Fruit fly (Drosophila melanogaster): Measurements from ENCODE around the gene Sugb.
A peak's percentile ranks its signal among the peaks of the same experiment; 100 is the strongest.

Gene Sugb

dm6 chr3L:11681794-11682193, 2.0 kb upstream of the Sugb start, which contains the start of gene TfIIEalpha (continued):
- peak; percentile 59; the same call in 1 of the 3 replicates for TF ChIP-seq CG2199 (GFP tag; IDR thresholded peaks at IDR 0.05)
- TF ChIP-seq CG10543 (GFP tag; optimal IDR thresholded peaks at IDR 0.05) = peak; percentile 24
- TF ChIP-seq Optix (GFP tag; IDR thresholded peaks at IDR 0.05) = no peak
- no peak for TF ChIP-seq Mrtf (GFP tag; IDR thresholded peaks at IDR 0.05)
- TF ChIP-seq hbn (GFP tag; IDR thresholded peaks at IDR 0.05; ENCODE audit: partially characterized antibody) = 0 out of 2 replicates have a peak, but pooled peaks have one; percentile 31
- no peak for TF ChIP-seq Antp (GFP tag; optimal IDR thresholded peaks at IDR 0.05)
- peak; percentile 58 for TF ChIP-seq YL-1 (GFP tag; optimal IDR thresholded peaks at IDR 0.05)
- TF ChIP-seq fu2 (GFP tag; optimal IDR thresholded peaks at IDR 0.05) = peak; percentile 1
- no peak for TF ChIP-seq Side (GFP tag; optimal IDR thresholded peaks at IDR 0.05)
- no peak for TF ChIP-seq CG4424 (GFP tag; optimal IDR thresholded peaks at IDR 0.05)
- TF ChIP-seq da (GFP tag; optimal IDR thresholded peaks at IDR 0.05) = no peak
- peak; percentile 57 for TF ChIP-seq nmo (GFP tag; optimal IDR thresholded peaks at IDR 0.05)
- no peak for TF ChIP-seq Doc2 (GFP tag; IDR thresholded peaks at IDR 0.05)
- TF ChIP-seq Pdp1 (GFP tag; optimal IDR thresholded peaks at IDR 0.05) = peak in 1 of 2 experiments; percentile 56
- no peak for TF ChIP-seq fru (optimal IDR thresholded peaks at IDR 0.05)
- no peak for TF ChIP-seq CG11723 (GFP tag; optimal IDR thresholded peaks at IDR 0.05)
- TF ChIP-seq vfl (GFP tag; optimal IDR thresholded peaks at IDR 0.05) = no peak
- TF ChIP-seq CG17359 (tag; optimal IDR thresholded peaks at IDR 0.05) = no peak
- no peak for TF ChIP-seq H15 (GFP tag; IDR thresholded peaks at IDR 0.05)
- TF ChIP-seq chif (GFP tag; optimal IDR thresholded peaks at IDR 0.05) = no peak
- TF ChIP-seq dpn (GFP tag; optimal IDR thresholded peaks at IDR 0.05) = peak; percentile 15 to 22
- TF ChIP-seq Asciz (GFP tag; optimal IDR thresholded peaks at IDR 0.05) = no peak
- TF ChIP-seq Abd-B (GFP tag; optimal IDR thresholded peaks at IDR 0.05) = no peak
- peak; percentile 17 for TF ChIP-seq CG13624 (GFP tag; optimal IDR thresholded peaks at IDR 0.05)
- TF ChIP-seq CG42726 (GFP tag; IDR thresholded peaks at IDR 0.05; ENCODE audit: partially characterized antibody) = peak; percentile 72
- TF ChIP-seq Trl (optimal IDR thresholded peaks at IDR 0.05) = no peak
- no peak for TF ChIP-seq Trl (GFP tag; optimal IDR thresholded peaks at IDR 0.05)
- no peak for TF ChIP-seq sens-2 (GFP tag; IDR thresholded peaks at IDR 0.05)
- TF ChIP-seq CG2116 (GFP tag; optimal IDR thresholded peaks at IDR 0.05) = peak; percentile 38
- no peak; the same call in 2 of the 3 replicates for TF ChIP-seq CG34422 (GFP tag; IDR thresholded peaks at IDR 0.05)
- TF ChIP-seq luna (GFP tag; optimal IDR thresholded peaks at IDR 0.05) = no peak
- peak; percentile 73 for TF ChIP-seq CG15514 (GFP tag; optimal IDR thresholded peaks at IDR 0.05)
- no peak for TF ChIP-seq kni (GFP tag; optimal IDR thresholded peaks at IDR 0.05)
- no peak for TF ChIP-seq CG7786 (GFP tag; optimal IDR thresholded peaks at IDR 0.05)
- TF ChIP-seq ase (GFP tag; IDR thresholded peaks at IDR 0.05) = no peak
- no peak for TF ChIP-seq Atf6 (GFP tag; IDR thresholded peaks at IDR 0.05)
- TF ChIP-seq CG7271 (tag; optimal IDR thresholded peaks at IDR 0.05) = no peak
- no peak for TF ChIP-seq CG10274 (GFP tag; optimal IDR thresholded peaks at IDR 0.05)
- TF ChIP-seq CG9609 (GFP tag; optimal IDR thresholded peaks at IDR 0.05) = no peak
- no peak for TF ChIP-seq Hr39 (optimal IDR thresholded peaks at IDR 0.05)
- no peak for TF ChIP-seq scrt (GFP tag; optimal IDR thresholded peaks at IDR 0.05)
- no peak for TF ChIP-seq CG1529 (GFP tag; optimal IDR thresholded peaks at IDR 0.05)
- no peak for TF ChIP-seq jumu (GFP tag; optimal IDR thresholded peaks at IDR 0.05)
- TF ChIP-seq CG18476 (GFP tag; optimal IDR thresholded peaks at IDR 0.05) = no peak
- TF ChIP-seq gsb (GFP tag; IDR thresholded peaks at IDR 0.05) = no peak
- TF ChIP-seq CG5180 (GFP tag; optimal IDR thresholded peaks at IDR 0.05) = no peak
- TF ChIP-seq CG12299 (tag; optimal IDR thresholded peaks at IDR 0.05) = no peak
- TF ChIP-seq stwl (tag; optimal IDR thresholded peaks at IDR 0.05) = peak; percentile 68
- TF ChIP-seq Lim3 (GFP tag; IDR thresholded peaks at IDR 0.05) = no peak
- no peak for TF ChIP-seq Ssrp (tag; optimal IDR thresholded peaks at IDR 0.05)
- TF ChIP-seq Ets65A (GFP tag) = peak; percentile 76
- no peak for TF ChIP-seq nerfin-2 (GFP tag; IDR thresholded peaks at IDR 0.05; ENCODE audit: partially characterized antibody)
- no peak for TF ChIP-seq klu (GFP tag; IDR thresholded peaks at IDR 0.05)

Data from whole organism, embryonic.